Fruit fly (Drosophila melanogaster) Kc167 (cell line): Measurements from ENCODE around the gene CG42486.

ENCODE experiments used
- Myc ChIP-seq: fragments of >200 bp; optimal IDR thresholded peaks from 2 replicates; lab custom pipeline; 2017; ENCODE audit warnings: missing external identifiers
- insv ChIP-seq: fragments of >200 bp; optimal IDR thresholded peaks from 3 replicates; lab custom pipeline; 2018; ENCODE audit warnings: missing external identifiers

- TF ChIP-seq Myc (lab: Kevin White, UChicago): no peak
- TF ChIP-seq insv (lab: Kevin White, UChicago): no peak
Observed at dm6 chr2L:11797127-11797526, 45.8 kb upstream of the CG42486 start.
